Fruit fly (Drosophila melanogaster): ENCODE data around the gene Hmx.

Hmx gene

dm6 chr3R:17550827-17551468 is 7.8 kb upstream of the Hmx start (continued):
- TF ChIP-seq hkb (optimal IDR thresholded peaks at IDR 0.05) (no peak), hkb (GFP tag; IDR thresholded peaks at IDR 0.05) (0 out of 2 replicates have a peak, but pooled peaks have one; percentile 11), dati (GFP tag; IDR thresholded peaks at IDR 0.05) (no peak), CG32767 (GFP tag; IDR thresholded peaks at IDR 0.05) (0 out of 2 replicates have a peak, but pooled peaks have one; percentile 26), CG15696 (tag; optimal IDR thresholded peaks at IDR 0.05) (peak; percentile 58), corto (GFP tag; optimal IDR thresholded peaks at IDR 0.05) (no peak), CG1832 (GFP tag; optimal IDR thresholded peaks at IDR 0.05) (no peak), aop (GFP tag; IDR thresholded peaks at IDR 0.05) (no peak), jumu (GFP tag; optimal IDR thresholded peaks at IDR 0.05) (peak; percentile 7), CG14710 (tag; optimal IDR thresholded peaks at IDR 0.05) (peak; percentile 69), CG30431 (GFP tag; optimal IDR thresholded peaks at IDR 0.05) (peak; percentile 26), Nf-YC (tag; optimal IDR thresholded peaks at IDR 0.05) (no peak), CG6254 (GFP tag; optimal IDR thresholded peaks at IDR 0.05) (peak; percentile 62), Dek (tag; optimal IDR thresholded peaks at IDR 0.05) (peak; percentile 7), fd3F (GFP tag; optimal IDR thresholded peaks at IDR 0.05) (no peak), Hr3 (GFP tag; optimal IDR thresholded peaks at IDR 0.05) (peak; percentile 40), tin (GFP tag; optimal IDR thresholded peaks at IDR 0.05) (peak; percentile 52), chn (GFP tag; optimal IDR thresholded peaks at IDR 0.05) (peak; percentile 39), CG14441 (GFP tag; IDR thresholded peaks at IDR 0.05) (no peak), CG3726 (GFP tag; IDR thresholded peaks at IDR 0.05) (no peak), CG14667 (GFP tag; IDR thresholded peaks at IDR 0.05) (0 out of 2 replicates have a peak, but pooled peaks have one; percentile 26), CG33557 (GFP tag; optimal IDR thresholded peaks at IDR 0.05) (peak; percentile 37), CG10274 (GFP tag; optimal IDR thresholded peaks at IDR 0.05) (no peak), CG9437 (GFP tag; optimal IDR thresholded peaks at IDR 0.05) (no peak)

- TF ChIP-seq nom (GFP tag; optimal IDR thresholded peaks at IDR 0.05) (no peak), Oli (tag; optimal IDR thresholded peaks at IDR 0.05) (no peak), z (GFP tag; IDR thresholded peaks at IDR 0.05) (0 out of 3 replicates have a peak, but pooled peaks have one; percentile 25), CG2129 (GFP tag; IDR thresholded peaks at IDR 0.05; ENCODE audit: partially characterized antibody) (no peak), Nf-YC (tag; optimal IDR thresholded peaks at IDR 0.05) (peak; percentile 96), CG7271 (tag; optimal IDR thresholded peaks at IDR 0.05) (no peak), Mad (GFP tag; optimal IDR thresholded peaks at IDR 0.05) (no peak), yki (optimal IDR thresholded peaks at IDR 0.05) (peak; percentile 74), HmgZ (tag; optimal IDR thresholded peaks at IDR 0.05) (no peak), cad (GFP tag; optimal IDR thresholded peaks at IDR 0.05) (no peak), CG1832 (GFP tag; optimal IDR thresholded peaks at IDR 0.05) (peak; percentile 58), seq (GFP tag; IDR thresholded peaks at IDR 0.05) (peak; percentile 60; the same call in 1 of the 2 replicates), Nf-YB (GFP tag; optimal IDR thresholded peaks at IDR 0.05) (peak; percentile 96), CG12299 (tag; optimal IDR thresholded peaks at IDR 0.05) (no peak), hth (optimal IDR thresholded peaks at IDR 0.05) (no peak), pfk (GFP tag; optimal IDR thresholded peaks at IDR 0.05) (peak; percentile 86), abd-A (tag; optimal IDR thresholded peaks at IDR 0.05) (peak; percentile 35), cas (GFP tag; IDR thresholded peaks at IDR 0.05) (no peak), Deaf1 (tag; optimal IDR thresholded peaks at IDR 0.05) (peak; percentile 6), Fer3 (tag; optimal IDR thresholded peaks at IDR 0.05) (no peak), CG17359 (tag; optimal IDR thresholded peaks at IDR 0.05) (no peak), corto (GFP tag; optimal IDR thresholded peaks at IDR 0.05) (no peak), ind (GFP tag; optimal IDR thresholded peaks at IDR 0.05) (no peak), crol (GFP tag; IDR thresholded peaks at IDR 0.05) (0 out of 2 replicates have a peak, but pooled peaks have one; percentile 2), fru (optimal IDR thresholded peaks at IDR 0.05) (no peak), Blimp-1 (GFP tag; optimal IDR thresholded peaks at IDR 0.05) (peak; percentile 35), CG10959 (GFP tag; IDR thresholded peaks at IDR 0.05) (no peak), CG2120 (GFP tag; optimal IDR thresholded peaks at IDR 0.05) (no peak), ATbp (GFP tag; optimal IDR thresholded peaks at IDR 0.05) (no peak), cg (GFP tag; optimal IDR thresholded peaks at IDR 0.05) (peak; percentile 34)
These were observed 1.2 kb upstream of the Hmx start for dm6 chr3R:17557487-17557886.
